Fruit fly (Drosophila melanogaster) whole organism, prepupa: ENCODE measurements around the gene Cpr76Bc.

Experiments used
- Blimp-1 ChIP-seq: fragments of 200-800 bp; sonication (Bioruptor generic); optimal IDR thresholded peaks from 3 replicates; lab custom pipeline; 2017; ENCODE audit warnings: missing biosample characterization, missing genetic modification characterization, mild to moderate bottlenecking, moderate library complexity, missing genetic modification reagents
- CG10631 ChIP-seq: fragments of 200-800 bp; sonication (Bioruptor generic); optimal IDR thresholded peaks from 2 replicates; lab custom pipeline; 2016; ENCODE audit warnings: missing biosample characterization, missing genetic modification characterization
- CG10669 ChIP-seq: fragments of 200-800 bp; sonication (Bioruptor generic); optimal IDR thresholded peaks from 3 replicates; lab custom pipeline; 2018; ENCODE audit warnings: missing biosample characterization, mild to moderate bottlenecking, missing genetic modification characterization, moderate library complexity
- CG11294 ChIP-seq: fragments of 200-800 bp; sonication (Bioruptor generic); IDR thresholded peaks from 2 replicates; pipeline ENCODE4 v1.3.6; 2022; ENCODE audit warnings: missing biosample characterization, missing genetic modification characterization
- CG11762 ChIP-seq: fragments of 200-800 bp; sonication (Bioruptor generic); optimal IDR thresholded peaks from 3 replicates; lab custom pipeline; 2016; ENCODE audit warnings: missing biosample characterization, missing genetic modification characterization; ENCODE audit not compliant: insufficient read depth
- CG11902 ChIP-seq: fragments of 200-800 bp; sonication (Bioruptor generic); optimal IDR thresholded peaks from 3 replicates; lab custom pipeline; 2016; ENCODE audit warnings: missing biosample characterization, missing genetic modification characterization
- CG15336 ChIP-seq: fragments of 200-800 bp; sonication (Bioruptor generic); IDR thresholded peaks from 2 replicates; pipeline ENCODE4 v1.3.6; 2022; ENCODE audit warnings: missing biosample characterization, missing genetic modification characterization
- CG16779 ChIP-seq: fragments of 200-800 bp; sonication (Bioruptor generic); optimal IDR thresholded peaks from 3 replicates; lab custom pipeline; 2017; ENCODE audit warnings: missing biosample characterization, mild to moderate bottlenecking, missing genetic modification characterization
- CG3032 ChIP-seq: fragments of 200-800 bp; optimal IDR thresholded peaks from 2 replicates; lab custom pipeline; 2019; ENCODE audit warnings: missing biosample characterization, mild to moderate bottlenecking, missing genetic modification characterization, moderate library complexity
- CG32006 ChIP-seq: fragments of 200-800 bp; sonication (Bioruptor generic); optimal IDR thresholded peaks from 3 replicates; lab custom pipeline; 2017; ENCODE audit warnings: missing biosample characterization, mild to moderate bottlenecking, missing genetic modification characterization
- CG34406 ChIP-seq: fragments of 200-800 bp; sonication (Bioruptor generic); optimal IDR thresholded peaks from 3 replicates; lab custom pipeline; 2016; ENCODE audit warnings: missing biosample characterization, missing genetic modification characterization
- CG3919 ChIP-seq: fragments of 200-800 bp; sonication (Bioruptor generic); optimal IDR thresholded peaks from 3 replicates; lab custom pipeline; 2016; ENCODE audit warnings: missing biosample characterization, missing genetic modification characterization
- CG4318 ChIP-seq: fragments of 200-800 bp; sonication (Bioruptor generic); optimal IDR thresholded peaks from 3 replicates; lab custom pipeline; 2017; ENCODE audit warnings: missing biosample characterization, mild to moderate bottlenecking, missing genetic modification characterization
- CG6163 ChIP-seq: fragments of 200-800 bp; sonication (Bioruptor generic); IDR thresholded peaks from 3 replicates; pipeline ENCODE4 v1.3.6; 2022; ENCODE audit warnings: missing biosample characterization, missing genetic modification characterization
- CG6808 ChIP-seq: fragments of 200-800 bp; sonication (Bioruptor generic); optimal IDR thresholded peaks from 3 replicates; lab custom pipeline; 2017; ENCODE audit warnings: missing biosample characterization, missing genetic modification characterization, mild to moderate bottlenecking, moderate library complexity, missing genetic modification reagents
- CG6854 ChIP-seq: fragments of 200-800 bp; sonication (Bioruptor generic); optimal IDR thresholded peaks from 2 replicates; lab custom pipeline; 2017; ENCODE audit warnings: missing biosample characterization, mild to moderate bottlenecking, missing genetic modification characterization
- CG7368 ChIP-seq: fragments of 200-800 bp; sonication (Bioruptor generic); optimal IDR thresholded peaks from 3 replicates; lab custom pipeline; 2016; ENCODE audit warnings: missing biosample characterization, missing genetic modification characterization
- CG8119 ChIP-seq: fragments of 200-800 bp; sonication (Bioruptor generic); IDR thresholded peaks from 3 replicates; pipeline ENCODE4 v1.3.6; 2022; ENCODE audit warnings: missing biosample characterization, missing genetic modification characterization
- CG8319 ChIP-seq: fragments of 200-800 bp; sonication (Bioruptor generic); optimal IDR thresholded peaks from 3 replicates; lab custom pipeline; 2016; ENCODE audit warnings: missing biosample characterization, missing genetic modification characterization
- CG8632 ChIP-seq: fragments of 200-800 bp; sonication (Bioruptor generic); optimal IDR thresholded peaks from 3 replicates; lab custom pipeline; 2016; ENCODE audit warnings: missing biosample characterization, missing genetic modification characterization
- Eip75B ChIP-seq: fragments of 200-800 bp; sonication (Bioruptor generic); optimal IDR thresholded peaks from 3 replicates; lab custom pipeline; 2016; ENCODE audit warnings: missing biosample characterization, missing genetic modification characterization
- Eip78C ChIP-seq: fragments of 200-800 bp; sonication (Bioruptor generic); peaks from one replicate; lab custom pipeline; 2016; ENCODE audit warnings: missing biosample characterization, missing genetic modification characterization
- Ets21C ChIP-seq: fragments of 200-800 bp; sonication (Bioruptor generic); optimal IDR thresholded peaks from 3 replicates; lab custom pipeline; 2016; ENCODE audit warnings: missing biosample characterization, missing genetic modification characterization
- Ets96B ChIP-seq: fragments of 200-800 bp; optimal IDR thresholded peaks from 2 replicates; lab custom pipeline; 2019; ENCODE audit warnings: missing biosample characterization, mild to moderate bottlenecking, missing genetic modification characterization, moderate library complexity
- Gug ChIP-seq: fragments of 200-800 bp; sonication (Bioruptor generic); IDR thresholded peaks from 2 replicates; pipeline ENCODE4 v1.3.6; 2022; ENCODE audit warnings: missing biosample characterization, missing genetic modification characterization
- Hr38 ChIP-seq: sonication (Bioruptor generic); optimal IDR thresholded peaks from 2 replicates; lab custom pipeline; 2016; ENCODE audit warnings: missing biosample characterization, missing genetic modification characterization
- Hr39 ChIP-seq: fragments of 200-800 bp; sonication (Bioruptor generic); optimal IDR thresholded peaks from 2 replicates; lab custom pipeline; 2016; ENCODE audit warnings: missing biosample characterization, missing genetic modification characterization
- Hr4 ChIP-seq: fragments of 200-800 bp; sonication (Bioruptor generic); optimal IDR thresholded peaks from 3 replicates; lab custom pipeline; 2016; ENCODE audit warnings: missing biosample characterization, missing genetic modification characterization
- Lpt ChIP-seq: fragments of 200-800 bp; sonication (Bioruptor generic); optimal IDR thresholded peaks from 3 replicates; lab custom pipeline; 2016; ENCODE audit warnings: missing biosample characterization, missing genetic modification characterization
- Met ChIP-seq: fragments of 200-800 bp; sonication (Bioruptor generic); optimal IDR thresholded peaks from 3 replicates; lab custom pipeline; 2016; ENCODE audit warnings: missing biosample characterization, missing genetic modification characterization
- OdsH ChIP-seq: fragments of 200-800 bp; sonication (Bioruptor generic); optimal IDR thresholded peaks from 3 replicates; lab custom pipeline; 2016; ENCODE audit warnings: missing biosample characterization, missing genetic modification characterization
- Smox ChIP-seq: fragments of 200-800 bp; sonication (Bioruptor generic); optimal IDR thresholded peaks from 3 replicates; lab custom pipeline; 2016; ENCODE audit warnings: missing biosample characterization, missing genetic modification characterization
- Sox102F ChIP-seq: fragments of 200-800 bp; sonication (Bioruptor generic); optimal IDR thresholded peaks from 2 replicates; lab custom pipeline; 2016; ENCODE audit warnings: missing biosample characterization, mild to moderate bottlenecking, missing genetic modification characterization
- Sox14 ChIP-seq: fragments of 200-800 bp; sonication (Bioruptor generic); optimal IDR thresholded peaks from 3 replicates; lab custom pipeline; 2016; ENCODE audit warnings: missing biosample characterization, missing genetic modification characterization
- Sox15 ChIP-seq: fragments of 200-800 bp; sonication (Bioruptor generic); optimal IDR thresholded peaks from 3 replicates; lab custom pipeline; 2016; ENCODE audit warnings: missing biosample characterization, missing genetic modification characterization
- cyc ChIP-seq: fragments of 200-800 bp; sonication (Bioruptor generic); optimal IDR thresholded peaks from 3 replicates; lab custom pipeline; 2016; ENCODE audit warnings: missing biosample characterization, missing genetic modification characterization
- dac ChIP-seq: fragments of 200-800 bp; sonication (Bioruptor generic); optimal IDR thresholded peaks from 2 replicates; lab custom pipeline; 2017; ENCODE audit warnings: missing biosample characterization, mild to moderate bottlenecking, missing genetic modification characterization
- dsx ChIP-seq: fragments of 200-800 bp; optimal IDR thresholded peaks from 3 replicates; lab custom pipeline; 2019; ENCODE audit warnings: missing biosample characterization, mild to moderate bottlenecking, missing genetic modification characterization, moderate library complexity; ENCODE audit not compliant: poor library complexity, severe bottlenecking
- eg ChIP-seq: fragments of 200-800 bp; sonication (Bioruptor generic); IDR thresholded peaks from 3 replicates; pipeline ENCODE4 v1.3.6; 2022; ENCODE audit warnings: missing biosample characterization, missing genetic modification characterization
- esn ChIP-seq: fragments of 200-800 bp; sonication (Bioruptor generic); optimal IDR thresholded peaks from 2 replicates; lab custom pipeline; 2016; ENCODE audit warnings: missing biosample characterization, mild to moderate bottlenecking, missing genetic modification characterization, moderate library complexity
- fd59A ChIP-seq: fragments of 200-800 bp; sonication (Bioruptor generic); optimal IDR thresholded peaks from 2 replicates; lab custom pipeline; 2017; ENCODE audit warnings: missing biosample characterization, mild to moderate bottlenecking, missing genetic modification characterization, missing genetic modification reagents
- fd85E ChIP-seq: fragments of 200-800 bp; sonication (Bioruptor generic); optimal IDR thresholded peaks from 3 replicates; lab custom pipeline; 2016; ENCODE audit warnings: missing biosample characterization, missing genetic modification characterization
- net ChIP-seq: fragments of 200-800 bp; sonication (Bioruptor generic); optimal IDR thresholded peaks from 3 replicates; lab custom pipeline; 2016; ENCODE audit warnings: missing biosample characterization, missing genetic modification characterization
- spab ChIP-seq: fragments of 200-800 bp; sonication (Bioruptor generic); optimal IDR thresholded peaks from 2 replicates; lab custom pipeline; 2017; ENCODE audit warnings: missing biosample characterization, mild to moderate bottlenecking, missing genetic modification characterization, missing genetic modification reagents
- ss ChIP-seq, 2 experiments: fragments of 200-800 bp; sonication (Bioruptor generic); optimal IDR thresholded peaks; 2 replicates in 1 of 2; 3 replicates in 1 of 2; lab custom pipeline; 2017 to 2018; ENCODE audit warnings: mild to moderate bottlenecking in 2 of 2, missing biosample characterization in 2 of 2, missing genetic modification characterization in 2 of 2, moderate library complexity in 1 of 2
- topi ChIP-seq: fragments of 200-800 bp; sonication (Bioruptor generic); optimal IDR thresholded peaks from 3 replicates; lab custom pipeline; 2016; ENCODE audit warnings: missing biosample characterization, missing genetic modification characterization
- vri ChIP-seq: fragments of 200-800 bp; sonication (Bioruptor generic); optimal IDR thresholded peaks from 3 replicates; lab custom pipeline; 2016; ENCODE audit warnings: missing biosample characterization, mild to moderate bottlenecking, missing genetic modification characterization

Gene Cpr76Bc

DNA sequence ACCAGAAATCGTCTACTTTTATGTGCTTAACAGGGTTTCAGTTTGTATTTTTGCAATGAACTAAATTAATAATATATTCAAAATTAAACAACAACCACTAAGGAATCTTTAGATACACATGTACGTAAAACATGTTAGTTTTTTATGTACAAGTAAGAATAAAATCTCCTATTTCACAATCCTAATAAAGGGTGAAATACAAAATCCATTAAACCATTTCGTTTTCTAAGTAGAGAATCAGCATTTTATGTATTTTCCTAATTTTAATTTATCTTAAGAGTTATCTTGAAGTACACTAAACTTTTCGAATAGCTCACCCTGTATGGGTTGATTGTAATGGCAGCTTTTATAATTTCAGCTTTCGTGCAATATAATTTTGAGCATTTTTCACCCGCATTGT, 41.0 kb downstream of the Cpr76Bc start (continued):
- peak; percentile 77 for TF ChIP-seq CG3919
- TF ChIP-seq ss (GFP tag; optimal IDR thresholded peaks at IDR 0.05; lab: Kevin White, UChicago): no peak
- peak; percentile 87 for TF ChIP-seq CG34406
- peak; percentile 8 for TF ChIP-seq Blimp-1 (GFP tag; lab: Kevin White, UChicago)
- TF ChIP-seq CG4318 (GFP tag; lab: Kevin White, UChicago): peak; percentile 80
- TF ChIP-seq CG8119: peak; percentile 95
- TF ChIP-seq Eip78C (GFP tag; lab: Kevin White, UChicago): peak; percentile 97
- peak; percentile 85 for TF ChIP-seq Smox (GFP tag; lab: Kevin White, UChicago)
- TF ChIP-seq vri (GFP tag; lab: Kevin White, UChicago): peak; percentile 49
- peak; percentile 32 for TF ChIP-seq spab (GFP tag; lab: Kevin White, UChicago)
- TF ChIP-seq fd59A (GFP tag; lab: Kevin White, UChicago): peak; percentile 36
- peak; percentile 87 for TF ChIP-seq CG8632 (GFP tag; lab: Kevin White, UChicago)
- TF ChIP-seq dsx (GFP tag; lab: Kevin White, UChicago): peak; percentile 46
- TF ChIP-seq Hr4 (GFP tag; lab: Kevin White, UChicago): peak; percentile 88

- TF ChIP-seq esn (GFP tag; lab: Kevin White, UChicago): no peak
- TF ChIP-seq CG34406: no peak
- TF ChIP-seq CG6808 (GFP tag; lab: Kevin White, UChicago): peak; percentile 16
- TF ChIP-seq Lpt (GFP tag; lab: Kevin White, UChicago): no peak
- no peak for TF ChIP-seq Met (GFP tag; lab: Kevin White, UChicago)
- TF ChIP-seq CG32006 (GFP tag; lab: Kevin White, UChicago): no peak
- TF ChIP-seq CG3032: no peak
- no peak for TF ChIP-seq fd85E (GFP tag; lab: Kevin White, UChicago)
- TF ChIP-seq vri (GFP tag; lab: Kevin White, UChicago): peak; percentile 30
- peak; percentile 15 for TF ChIP-seq CG3919
- TF ChIP-seq ss (GFP tag; optimal IDR thresholded peaks at IDR 0.05; lab: Kevin White, UChicago): peak in 1 of 2 experiments; percentile 19
- no peak for TF ChIP-seq Smox (GFP tag; lab: Kevin White, UChicago)
- no peak for TF ChIP-seq CG16779 (tag; lab: Kevin White, UChicago)
- TF ChIP-seq eg (GFP tag; lab: Robert Waterston, UW): no peak
- no peak for TF ChIP-seq CG8319 (GFP tag; lab: Kevin White, UChicago)
- TF ChIP-seq cyc (GFP tag; lab: Kevin White, UChicago): no peak
- peak; percentile 17 for TF ChIP-seq dsx (GFP tag; lab: Kevin White, UChicago)
- no peak for TF ChIP-seq OdsH (GFP tag; lab: Kevin White, UChicago)
- TF ChIP-seq spab (GFP tag; lab: Kevin White, UChicago): no peak
- no peak for TF ChIP-seq Gug
- TF ChIP-seq Ets96B (tag; lab: Kevin White, UChicago): no peak
- TF ChIP-seq CG11762 (GFP tag; lab: Kevin White, UChicago): no peak
- no peak for TF ChIP-seq Sox15 (GFP tag; lab: Kevin White, UChicago)
- TF ChIP-seq Blimp-1 (GFP tag; lab: Kevin White, UChicago): no peak
- no peak for TF ChIP-seq CG10631 (GFP tag; lab: Kevin White, UChicago)
- TF ChIP-seq net: no peak
- TF ChIP-seq Eip78C (GFP tag; lab: Kevin White, UChicago): peak; percentile 33
- TF ChIP-seq CG15336 (GFP tag; lab: Robert Waterston, UW): no peak; the same call in 1 of the 2 replicates
- no peak for TF ChIP-seq CG11294 (GFP tag; lab: Robert Waterston, UW)
- no peak for TF ChIP-seq CG11902 (GFP tag; lab: Kevin White, UChicago)
- TF ChIP-seq dac (GFP tag; lab: Kevin White, UChicago): no peak
- peak; percentile 34 for TF ChIP-seq Sox102F (GFP tag; lab: Kevin White, UChicago)
- no peak for TF ChIP-seq CG8119
- TF ChIP-seq Ets21C (GFP tag; lab: Kevin White, UChicago): no peak
- no peak for TF ChIP-seq Eip75B
- no peak for TF ChIP-seq CG8632 (GFP tag; lab: Kevin White, UChicago)
- no peak for TF ChIP-seq Hr38 (GFP tag; lab: Kevin White, UChicago)
- TF ChIP-seq Sox14 (GFP tag; lab: Kevin White, UChicago): no peak
- TF ChIP-seq topi: no peak
- TF ChIP-seq CG7368 (GFP tag; lab: Kevin White, UChicago): no peak
- no peak for TF ChIP-seq fd59A (GFP tag; lab: Kevin White, UChicago)
- no peak for TF ChIP-seq CG10669 (GFP tag; lab: Kevin White, UChicago)
- peak; percentile 49 for TF ChIP-seq CG6854 (GFP tag; lab: Kevin White, UChicago)
- no peak for TF ChIP-seq Hr4 (GFP tag; lab: Kevin White, UChicago)
- TF ChIP-seq Hr39 (GFP tag; lab: Kevin White, UChicago): no peak
- no peak for TF ChIP-seq CG6163 (GFP tag; lab: Robert Waterston, UW)
These were observed 41.5 kb downstream of the Cpr76Bc start for dm6 chr3L:19562146-19562700.
